Fruit fly (Drosophila melanogaster) whole organism, prepupa: Measurements from ENCODE around the gene Prosbeta2R2.

Source experiments
- CG10669 ChIP-seq: fragments of 200-800 bp; sonication (Bioruptor generic); optimal IDR thresholded peaks from 3 replicates; lab custom pipeline; 2018; ENCODE audit warnings: missing biosample characterization, mild to moderate bottlenecking, missing genetic modification characterization, moderate library complexity
- CG11294 ChIP-seq: fragments of 200-800 bp; sonication (Bioruptor generic); IDR thresholded peaks from 2 replicates; pipeline ENCODE4 v1.3.6; 2022; ENCODE audit warnings: missing biosample characterization, missing genetic modification characterization
- CG11762 ChIP-seq: fragments of 200-800 bp; sonication (Bioruptor generic); optimal IDR thresholded peaks from 3 replicates; lab custom pipeline; 2016; ENCODE audit warnings: missing biosample characterization, missing genetic modification characterization; ENCODE audit not compliant: insufficient read depth
- CG11902 ChIP-seq: fragments of 200-800 bp; sonication (Bioruptor generic); optimal IDR thresholded peaks from 3 replicates; lab custom pipeline; 2016; ENCODE audit warnings: missing biosample characterization, missing genetic modification characterization
- CG15336 ChIP-seq: fragments of 200-800 bp; sonication (Bioruptor generic); IDR thresholded peaks from 2 replicates; pipeline ENCODE4 v1.3.6; 2022; ENCODE audit warnings: missing biosample characterization, missing genetic modification characterization
- CG16779 ChIP-seq: fragments of 200-800 bp; sonication (Bioruptor generic); optimal IDR thresholded peaks from 3 replicates; lab custom pipeline; 2017; ENCODE audit warnings: missing biosample characterization, mild to moderate bottlenecking, missing genetic modification characterization
- CG3032 ChIP-seq: fragments of 200-800 bp; optimal IDR thresholded peaks from 2 replicates; lab custom pipeline; 2019; ENCODE audit warnings: missing biosample characterization, mild to moderate bottlenecking, missing genetic modification characterization, moderate library complexity
- CG31627 ChIP-seq: fragments of 200-800 bp; sonication (Bioruptor generic); optimal IDR thresholded peaks from 3 replicates; lab custom pipeline; 2016; ENCODE audit warnings: missing biosample characterization, missing genetic modification characterization
- CG32006 ChIP-seq: fragments of 200-800 bp; sonication (Bioruptor generic); optimal IDR thresholded peaks from 3 replicates; lab custom pipeline; 2017; ENCODE audit warnings: missing biosample characterization, mild to moderate bottlenecking, missing genetic modification characterization
- CG34406 ChIP-seq: fragments of 200-800 bp; sonication (Bioruptor generic); optimal IDR thresholded peaks from 3 replicates; lab custom pipeline; 2016; ENCODE audit warnings: missing biosample characterization, missing genetic modification characterization
- CG3919 ChIP-seq: fragments of 200-800 bp; sonication (Bioruptor generic); optimal IDR thresholded peaks from 3 replicates; lab custom pipeline; 2016; ENCODE audit warnings: missing biosample characterization, missing genetic modification characterization
- CG4318 ChIP-seq: fragments of 200-800 bp; sonication (Bioruptor generic); optimal IDR thresholded peaks from 3 replicates; lab custom pipeline; 2017; ENCODE audit warnings: missing biosample characterization, mild to moderate bottlenecking, missing genetic modification characterization
- CG6163 ChIP-seq: fragments of 200-800 bp; sonication (Bioruptor generic); IDR thresholded peaks from 3 replicates; pipeline ENCODE4 v1.3.6; 2022; ENCODE audit warnings: missing biosample characterization, missing genetic modification characterization
- CG6276 ChIP-seq: fragments of 200-800 bp; sonication (Bioruptor generic); optimal IDR thresholded peaks from 2 replicates; lab custom pipeline; 2017; ENCODE audit warnings: missing biosample characterization, mild to moderate bottlenecking, missing genetic modification characterization
- CG6792 ChIP-seq: fragments of 200-800 bp; sonication (Bioruptor generic); optimal IDR thresholded peaks from 3 replicates; lab custom pipeline; 2016; ENCODE audit warnings: missing biosample characterization, missing genetic modification characterization
- CG6808 ChIP-seq: fragments of 200-800 bp; sonication (Bioruptor generic); optimal IDR thresholded peaks from 3 replicates; lab custom pipeline; 2017; ENCODE audit warnings: missing biosample characterization, missing genetic modification characterization, mild to moderate bottlenecking, moderate library complexity, missing genetic modification reagents
- CG6854 ChIP-seq: fragments of 200-800 bp; sonication (Bioruptor generic); optimal IDR thresholded peaks from 2 replicates; lab custom pipeline; 2017; ENCODE audit warnings: missing biosample characterization, mild to moderate bottlenecking, missing genetic modification characterization
- CG7368 ChIP-seq: fragments of 200-800 bp; sonication (Bioruptor generic); optimal IDR thresholded peaks from 3 replicates; lab custom pipeline; 2016; ENCODE audit warnings: missing biosample characterization, missing genetic modification characterization
- CG8119 ChIP-seq: fragments of 200-800 bp; sonication (Bioruptor generic); IDR thresholded peaks from 3 replicates; pipeline ENCODE4 v1.3.6; 2022; ENCODE audit warnings: missing biosample characterization, missing genetic modification characterization
- CG8319 ChIP-seq: fragments of 200-800 bp; sonication (Bioruptor generic); optimal IDR thresholded peaks from 3 replicates; lab custom pipeline; 2016; ENCODE audit warnings: missing biosample characterization, missing genetic modification characterization
- CG8632 ChIP-seq: fragments of 200-800 bp; sonication (Bioruptor generic); optimal IDR thresholded peaks from 3 replicates; lab custom pipeline; 2016; ENCODE audit warnings: missing biosample characterization, missing genetic modification characterization
- CG9139 ChIP-seq: fragments of 200-800 bp; sonication (Bioruptor generic); optimal IDR thresholded peaks from 3 replicates; lab custom pipeline; 2017; ENCODE audit warnings: missing biosample characterization, mild to moderate bottlenecking, missing genetic modification characterization
- Eip75B ChIP-seq: fragments of 200-800 bp; sonication (Bioruptor generic); optimal IDR thresholded peaks from 3 replicates; lab custom pipeline; 2016; ENCODE audit warnings: missing biosample characterization, missing genetic modification characterization
- Eip78C ChIP-seq: fragments of 200-800 bp; sonication (Bioruptor generic); peaks from one replicate; lab custom pipeline; 2016; ENCODE audit warnings: missing biosample characterization, missing genetic modification characterization
- Ets21C ChIP-seq: fragments of 200-800 bp; sonication (Bioruptor generic); optimal IDR thresholded peaks from 3 replicates; lab custom pipeline; 2016; ENCODE audit warnings: missing biosample characterization, missing genetic modification characterization
- Ets96B ChIP-seq: fragments of 200-800 bp; optimal IDR thresholded peaks from 2 replicates; lab custom pipeline; 2019; ENCODE audit warnings: missing biosample characterization, mild to moderate bottlenecking, missing genetic modification characterization, moderate library complexity
- Gug ChIP-seq: fragments of 200-800 bp; sonication (Bioruptor generic); IDR thresholded peaks from 2 replicates; pipeline ENCODE4 v1.3.6; 2022; ENCODE audit warnings: missing biosample characterization, missing genetic modification characterization
- Hr38 ChIP-seq: sonication (Bioruptor generic); optimal IDR thresholded peaks from 2 replicates; lab custom pipeline; 2016; ENCODE audit warnings: missing biosample characterization, missing genetic modification characterization
- Hr39 ChIP-seq: fragments of 200-800 bp; sonication (Bioruptor generic); optimal IDR thresholded peaks from 2 replicates; lab custom pipeline; 2016; ENCODE audit warnings: missing biosample characterization, missing genetic modification characterization
- Hr4 ChIP-seq: fragments of 200-800 bp; sonication (Bioruptor generic); optimal IDR thresholded peaks from 3 replicates; lab custom pipeline; 2016; ENCODE audit warnings: missing biosample characterization, missing genetic modification characterization
- Met ChIP-seq: fragments of 200-800 bp; sonication (Bioruptor generic); optimal IDR thresholded peaks from 3 replicates; lab custom pipeline; 2016; ENCODE audit warnings: missing biosample characterization, missing genetic modification characterization
- Sox102F ChIP-seq: fragments of 200-800 bp; sonication (Bioruptor generic); optimal IDR thresholded peaks from 2 replicates; lab custom pipeline; 2016; ENCODE audit warnings: missing biosample characterization, mild to moderate bottlenecking, missing genetic modification characterization
- Sox14 ChIP-seq: fragments of 200-800 bp; sonication (Bioruptor generic); optimal IDR thresholded peaks from 3 replicates; lab custom pipeline; 2016; ENCODE audit warnings: missing biosample characterization, missing genetic modification characterization
- Sox15 ChIP-seq: fragments of 200-800 bp; sonication (Bioruptor generic); optimal IDR thresholded peaks from 3 replicates; lab custom pipeline; 2016; ENCODE audit warnings: missing biosample characterization, missing genetic modification characterization
- achi ChIP-seq: fragments of 200-800 bp; sonication (Bioruptor generic); optimal IDR thresholded peaks from 3 replicates; lab custom pipeline; 2016; ENCODE audit warnings: missing biosample characterization, missing genetic modification characterization
- acj6 ChIP-seq: fragments of 200-800 bp; sonication (Bioruptor generic); optimal IDR thresholded peaks from 3 replicates; lab custom pipeline; 2016; ENCODE audit warnings: missing biosample characterization, missing genetic modification characterization
- dsx ChIP-seq: fragments of 200-800 bp; optimal IDR thresholded peaks from 3 replicates; lab custom pipeline; 2019; ENCODE audit warnings: missing biosample characterization, mild to moderate bottlenecking, missing genetic modification characterization, moderate library complexity; ENCODE audit not compliant: poor library complexity, severe bottlenecking
- fd59A ChIP-seq: fragments of 200-800 bp; sonication (Bioruptor generic); optimal IDR thresholded peaks from 2 replicates; lab custom pipeline; 2017; ENCODE audit warnings: missing biosample characterization, mild to moderate bottlenecking, missing genetic modification characterization, missing genetic modification reagents
- lz ChIP-seq: fragments of 200-800 bp; sonication (Bioruptor generic); optimal IDR thresholded peaks from 3 replicates; lab custom pipeline; 2016; ENCODE audit warnings: missing biosample characterization, missing genetic modification characterization
- net ChIP-seq: fragments of 200-800 bp; sonication (Bioruptor generic); optimal IDR thresholded peaks from 3 replicates; lab custom pipeline; 2016; ENCODE audit warnings: missing biosample characterization, missing genetic modification characterization
- salr ChIP-seq, 2 experiments: fragments of 200-800 bp; sonication (Bioruptor generic); optimal IDR thresholded peaks; 3 replicates each; lab custom pipeline; 2016 to 2018; ENCODE audit warnings: missing biosample characterization in 2 of 2, missing genetic modification characterization in 2 of 2, mild to moderate bottlenecking in 1 of 2
- spab ChIP-seq: fragments of 200-800 bp; sonication (Bioruptor generic); optimal IDR thresholded peaks from 2 replicates; lab custom pipeline; 2017; ENCODE audit warnings: missing biosample characterization, mild to moderate bottlenecking, missing genetic modification characterization, missing genetic modification reagents
- svp ChIP-seq: fragments of 200-800 bp; sonication (Bioruptor generic); peaks from one replicate; lab custom pipeline; 2016; ENCODE audit warnings: missing biosample characterization, missing genetic modification characterization
- vri ChIP-seq: fragments of 200-800 bp; sonication (Bioruptor generic); optimal IDR thresholded peaks from 3 replicates; lab custom pipeline; 2016; ENCODE audit warnings: missing biosample characterization, mild to moderate bottlenecking, missing genetic modification characterization

Prosbeta2R2 gene

DNA sequence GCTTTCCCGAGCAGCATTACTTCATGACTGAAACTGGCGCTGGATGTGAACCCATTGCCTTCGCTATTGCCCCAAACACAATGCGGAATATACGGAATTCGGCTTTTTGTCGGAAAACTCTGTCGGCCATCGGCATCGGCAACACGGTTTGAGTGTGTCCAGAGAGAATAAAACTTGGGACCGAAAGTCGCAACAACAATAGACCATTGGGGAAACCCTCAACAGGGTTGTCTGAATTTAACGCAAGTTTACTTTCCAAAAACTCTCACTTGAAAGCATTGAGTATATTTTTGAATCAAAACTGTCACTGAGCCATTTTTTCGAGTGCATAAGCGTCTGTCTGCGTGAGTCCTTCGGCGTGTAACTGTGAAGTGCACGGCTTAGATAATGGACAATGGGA, 21.0 kb downstream of the Prosbeta2R2 start (continued):
- TF ChIP-seq Sox102F (GFP tag; lab: Kevin White, UChicago): peak; percentile 20
- no peak for TF ChIP-seq CG9139 (GFP tag; lab: Kevin White, UChicago)
- TF ChIP-seq Gug: peak; percentile 51; the same call in 1 of the 2 replicates
- peak; percentile 23 for TF ChIP-seq lz (GFP tag; lab: Kevin White, UChicago)
- peak; percentile 47 for TF ChIP-seq Ets96B (tag; lab: Kevin White, UChicago)
- peak; percentile 37 for TF ChIP-seq CG31627 (GFP tag; lab: Kevin White, UChicago)
- TF ChIP-seq CG7368: peak; percentile 50
- TF ChIP-seq CG6276 (GFP tag; lab: Kevin White, UChicago): peak; percentile 27
- no peak for TF ChIP-seq salr (GFP tag; optimal IDR thresholded peaks at IDR 0.05; lab: Kevin White, UChicago)
- TF ChIP-seq CG11762 (GFP tag; lab: Kevin White, UChicago): no peak
- peak; percentile 28 for TF ChIP-seq Hr39 (GFP tag; lab: Kevin White, UChicago)
- TF ChIP-seq Eip78C (GFP tag; lab: Kevin White, UChicago): peak; percentile 79
- TF ChIP-seq CG10669 (GFP tag; lab: Kevin White, UChicago): peak; percentile 30
- no peak; the same call in 1 of the 2 replicates for TF ChIP-seq CG15336 (GFP tag; lab: Robert Waterston, UW)
- TF ChIP-seq net (GFP tag; lab: Kevin White, UChicago): peak; percentile 26
- TF ChIP-seq spab (GFP tag; lab: Kevin White, UChicago): no peak
- TF ChIP-seq Eip75B (GFP tag; lab: Kevin White, UChicago): peak; percentile 54
- peak; percentile 6 for TF ChIP-seq vri
- peak; percentile 45 for TF ChIP-seq acj6 (GFP tag; lab: Kevin White, UChicago)
- TF ChIP-seq CG34406 (GFP tag; lab: Kevin White, UChicago): no peak
- no peak for TF ChIP-seq CG6808 (GFP tag; lab: Kevin White, UChicago)
- no peak for TF ChIP-seq svp
- TF ChIP-seq CG6163 (GFP tag; lab: Robert Waterston, UW): no peak
- 0 out of 3 replicates have a peak, but pooled peaks have one; percentile 28 for TF ChIP-seq CG8119 (GFP tag; lab: Robert Waterston, UW)
- no peak for TF ChIP-seq Sox15 (GFP tag; lab: Kevin White, UChicago)
- no peak for TF ChIP-seq CG8632 (GFP tag; lab: Kevin White, UChicago)
- peak; percentile 36 for TF ChIP-seq Hr4 (GFP tag; lab: Kevin White, UChicago)
- TF ChIP-seq Hr38: no peak
- peak; percentile 46 for TF ChIP-seq achi (GFP tag; lab: Kevin White, UChicago)
- TF ChIP-seq Ets21C (GFP tag; lab: Kevin White, UChicago): peak; percentile 20

DNA sequence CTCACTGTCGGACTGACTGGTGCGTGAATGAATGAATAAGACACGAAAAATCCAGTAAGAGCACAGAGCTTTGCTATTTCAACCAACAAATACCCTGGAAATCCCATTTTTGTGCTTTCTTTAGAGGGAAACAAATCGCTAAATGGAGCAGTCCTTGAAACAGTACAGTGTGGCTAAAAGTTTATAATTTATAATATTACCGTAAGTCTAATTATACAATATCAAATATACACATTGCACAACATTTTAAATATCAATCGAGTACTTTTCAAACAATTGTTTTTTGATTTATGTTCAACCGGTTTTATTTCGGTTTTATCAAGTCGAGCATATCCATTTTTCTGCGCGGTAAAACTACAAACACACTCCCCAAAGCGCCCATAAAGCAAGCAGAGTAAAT, 26.1 kb downstream of the Prosbeta2R2 start:
- TF ChIP-seq CG31627 (GFP tag; lab: Kevin White, UChicago): no peak
- TF ChIP-seq Gug: no peak
- no peak for TF ChIP-seq Ets96B (tag; lab: Kevin White, UChicago)
- TF ChIP-seq CG8119 (GFP tag; lab: Robert Waterston, UW): 0 out of 3 replicates have a peak, but pooled peaks have one; percentile 19
- TF ChIP-seq Hr4 (GFP tag; lab: Kevin White, UChicago): peak; percentile 8
- peak; percentile 40 for TF ChIP-seq CG32006 (GFP tag; lab: Kevin White, UChicago)
- peak; percentile 10 for TF ChIP-seq achi (GFP tag; lab: Kevin White, UChicago)
- no peak for TF ChIP-seq CG4318 (GFP tag; lab: Kevin White, UChicago)
- TF ChIP-seq CG6854 (GFP tag; lab: Kevin White, UChicago): no peak
- TF ChIP-seq net (GFP tag; lab: Kevin White, UChicago): no peak
- TF ChIP-seq CG8632 (GFP tag; lab: Kevin White, UChicago): no peak
- TF ChIP-seq Ets21C (GFP tag; lab: Kevin White, UChicago): no peak
- no peak for TF ChIP-seq svp
- peak; percentile 71 for TF ChIP-seq Eip78C (GFP tag; lab: Kevin White, UChicago)

DNA sequence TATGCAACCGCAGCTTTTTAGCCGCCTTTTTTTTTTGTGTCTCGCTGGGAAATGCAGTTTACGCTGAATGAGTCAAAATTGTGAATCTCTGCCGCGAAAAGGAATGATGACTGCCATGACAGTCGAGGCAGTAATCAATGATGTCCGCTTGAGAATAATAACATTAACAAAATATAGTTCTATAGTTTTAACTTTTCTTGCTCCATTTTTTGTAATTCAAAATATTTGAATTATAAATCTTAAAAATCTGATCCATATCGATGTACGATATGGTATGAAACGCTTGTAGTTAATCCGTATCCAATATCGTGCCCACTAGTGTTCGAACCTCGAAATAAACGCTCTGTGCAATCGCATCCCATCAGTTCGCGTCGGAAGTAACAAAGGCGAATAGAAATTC, 31.5 kb downstream of the Prosbeta2R2 start:
- no peak for TF ChIP-seq fd59A (GFP tag; lab: Kevin White, UChicago)
- TF ChIP-seq CG8632 (GFP tag; lab: Kevin White, UChicago): peak; percentile 12
- peak; percentile 39 for TF ChIP-seq acj6 (GFP tag; lab: Kevin White, UChicago)
- no peak for TF ChIP-seq CG11294
- no peak for TF ChIP-seq dsx (GFP tag; lab: Kevin White, UChicago)
- TF ChIP-seq Sox14 (GFP tag; lab: Kevin White, UChicago): no peak
- no peak for TF ChIP-seq CG6854 (GFP tag; lab: Kevin White, UChicago)
- no peak for TF ChIP-seq CG9139 (GFP tag; lab: Kevin White, UChicago)
- peak; percentile 22 for TF ChIP-seq CG3919 (GFP tag; lab: Kevin White, UChicago)
- no peak for TF ChIP-seq CG11902 (GFP tag; lab: Kevin White, UChicago)
- TF ChIP-seq CG8319 (GFP tag; lab: Kevin White, UChicago): no peak
- TF ChIP-seq CG4318 (GFP tag; lab: Kevin White, UChicago): no peak
- no peak for TF ChIP-seq Sox15 (GFP tag; lab: Kevin White, UChicago)
- peak; percentile 19 for TF ChIP-seq Met
- TF ChIP-seq CG16779: no peak
- TF ChIP-seq CG32006 (GFP tag; lab: Kevin White, UChicago): no peak
- TF ChIP-seq CG8119 (GFP tag; lab: Robert Waterston, UW): no peak
- no peak for TF ChIP-seq Sox102F (GFP tag; lab: Kevin White, UChicago)
- TF ChIP-seq CG31627 (GFP tag; lab: Kevin White, UChicago): peak; percentile 16
- TF ChIP-seq CG15336 (GFP tag; lab: Robert Waterston, UW): no peak
- no peak for TF ChIP-seq CG3032 (tag; lab: Kevin White, UChicago)
- TF ChIP-seq achi (GFP tag; lab: Kevin White, UChicago): peak; percentile 23
- TF ChIP-seq salr (GFP tag; optimal IDR thresholded peaks at IDR 0.05; lab: Kevin White, UChicago): no peak
- no peak for TF ChIP-seq CG6163 (GFP tag; lab: Robert Waterston, UW)
- TF ChIP-seq CG6792 (GFP tag; lab: Kevin White, UChicago): no peak
